Worm (Caenorhabditis elegans) whole organism, mixed stage, embryonic: ENCODE data around the gene F16F9.3.

ENCODE experiments used
- M03D4.4 ChIP-seq: sonication (generic microtip); optimal IDR thresholded peaks from 2 replicates; lab custom pipeline; 2017; ENCODE audit warnings: mild to moderate bottlenecking, missing genetic modification characterization, missing compliant biosample characterization
- blmp-1 ChIP-seq: fragments of 150-350 bp; optimal IDR thresholded peaks from 2 replicates; lab custom pipeline; 2014; ENCODE audit warnings: missing biosample characterization, missing genetic modification characterization
- ceh-39 ChIP-seq: fragments of 150-350 bp; optimal IDR thresholded peaks from 2 replicates; lab custom pipeline; 2014; ENCODE audit warnings: missing biosample characterization, missing genetic modification characterization
- ces-1 ChIP-seq: fragments of 150-350 bp; optimal IDR thresholded peaks from 2 replicates; lab custom pipeline; 2014; ENCODE audit warnings: missing biosample characterization, missing genetic modification reagents, missing genetic modification characterization
- cnd-1 ChIP-seq: fragments of 200-800 bp; sonication (Bioruptor generic); optimal IDR thresholded peaks from 2 replicates; lab custom pipeline; 2018; ENCODE audit warnings: mild to moderate bottlenecking, missing genetic modification characterization, missing compliant biosample characterization
- drap-1 ChIP-seq: fragments of 200-800 bp; sonication (Bioruptor generic); optimal IDR thresholded peaks from 3 replicates; lab custom pipeline; 2018; ENCODE audit warnings: mild to moderate bottlenecking, missing genetic modification characterization, missing compliant biosample characterization
- elt-1 ChIP-seq: sonication (generic microtip); optimal IDR thresholded peaks from 2 replicates; lab custom pipeline; 2017; ENCODE audit warnings: missing genetic modification characterization, mild to moderate bottlenecking, missing compliant biosample characterization, antibody characterized with exemption, moderate library complexity, borderline replicate concordance; ENCODE audit not compliant: insufficient read depth
- flh-1 ChIP-seq: fragments of 200-800 bp; sonication (Bioruptor generic); optimal IDR thresholded peaks from 2 replicates; lab custom pipeline; 2018; ENCODE audit warnings: mild to moderate bottlenecking, missing genetic modification characterization, moderate library complexity, missing compliant biosample characterization
- ham-2 ChIP-seq: fragments of 200-800 bp; sonication (Bioruptor generic); optimal IDR thresholded peaks from 2 replicates; lab custom pipeline; 2018; ENCODE audit warnings: mild to moderate bottlenecking, missing genetic modification characterization, missing compliant biosample characterization
- hlh-1 ChIP-seq: fragments of 150-350 bp; optimal IDR thresholded peaks from 2 replicates; lab custom pipeline; 2014; ENCODE audit warnings: missing biosample characterization, missing genetic modification reagents, missing genetic modification characterization
- lin-13 ChIP-seq: fragments of 150-350 bp; optimal IDR thresholded peaks from 2 replicates; lab custom pipeline; 2014; ENCODE audit warnings: missing biosample characterization, missing genetic modification characterization
- lin-32 ChIP-seq: fragments of 200-800 bp; sonication (Bioruptor generic); optimal IDR thresholded peaks from 2 replicates; lab custom pipeline; 2018; ENCODE audit warnings: mild to moderate bottlenecking, missing genetic modification characterization, missing compliant biosample characterization
- lsy-2 ChIP-seq: fragments of 150-350 bp; optimal IDR thresholded peaks from 2 replicates; lab custom pipeline; 2014; ENCODE audit warnings: missing biosample characterization, missing genetic modification characterization
- mab-5 ChIP-seq: fragments of 150-350 bp; optimal IDR thresholded peaks from 2 replicates; lab custom pipeline; 2014; ENCODE audit warnings: missing biosample characterization, missing genetic modification characterization
- mep-1 ChIP-seq: fragments of 150-350 bp; optimal IDR thresholded peaks from 2 replicates; lab custom pipeline; 2017; ENCODE audit warnings: missing biosample characterization, missing genetic modification reagents, missing genetic modification characterization, inconsistent platforms
- mls-2 ChIP-seq: sonication (generic microtip); optimal IDR thresholded peaks from 2 replicates; lab custom pipeline; 2016; ENCODE audit warnings: mild to moderate bottlenecking, missing genetic modification characterization, moderate library complexity, missing compliant biosample characterization
- nhr-12 ChIP-seq: fragments of 150-350 bp; optimal IDR thresholded peaks from 2 replicates; lab custom pipeline; 2014; ENCODE audit warnings: missing biosample characterization, missing genetic modification characterization
- nhr-2 ChIP-seq: fragments of 150-350 bp; optimal IDR thresholded peaks from 2 replicates; lab custom pipeline; 2014; ENCODE audit warnings: missing biosample characterization, missing genetic modification characterization
- nhr-237 ChIP-seq: fragments of 150-350 bp; optimal IDR thresholded peaks from 2 replicates; lab custom pipeline; 2014; ENCODE audit warnings: missing biosample characterization, missing genetic modification characterization
- nhr-28 ChIP-seq: fragments of 150-350 bp; optimal IDR thresholded peaks from 2 replicates; lab custom pipeline; 2014; ENCODE audit warnings: missing biosample characterization, missing genetic modification characterization
- nhr-76 ChIP-seq: sonication (generic microtip); optimal IDR thresholded peaks from 2 replicates; lab custom pipeline; 2017; ENCODE audit warnings: missing biosample characterization, missing genetic modification characterization
- pha-4 ChIP-seq: fragments of 150-350 bp; optimal IDR thresholded peaks from 2 replicates; lab custom pipeline; 2018; ENCODE audit warnings: missing biosample characterization, missing genetic modification reagents, missing genetic modification characterization
- sem-2 ChIP-seq: fragments of 200-800 bp; sonication (Bioruptor generic); optimal IDR thresholded peaks from 2 replicates; lab custom pipeline; 2018; ENCODE audit warnings: mild to moderate bottlenecking, missing genetic modification characterization, missing compliant biosample characterization
- snpc-4 ChIP-seq: fragments of 150-350 bp; optimal IDR thresholded peaks from 2 replicates; lab custom pipeline; 2014; ENCODE audit warnings: missing biosample characterization, missing genetic modification characterization
- sptf-1 ChIP-seq: sonication (generic microtip); optimal IDR thresholded peaks from 2 replicates; lab custom pipeline; 2017; ENCODE audit warnings: mild to moderate bottlenecking, missing genetic modification characterization, moderate library complexity, missing compliant biosample characterization
- tbx-8 ChIP-seq: fragments of 200-800 bp; sonication (Bioruptor generic); optimal IDR thresholded peaks from 2 replicates; lab custom pipeline; 2018; ENCODE audit warnings: mild to moderate bottlenecking, missing genetic modification characterization, moderate library complexity, missing compliant biosample characterization
- unc-39 ChIP-seq: fragments of 150-350 bp; optimal IDR thresholded peaks from 2 replicates; lab custom pipeline; 2014; ENCODE audit warnings: missing biosample characterization, missing genetic modification characterization
- unc-62 ChIP-seq: fragments of 150-350 bp; optimal IDR thresholded peaks from 2 replicates; lab custom pipeline; 2014; ENCODE audit warnings: missing biosample characterization, missing genetic modification reagents, missing genetic modification characterization
- zip-8 ChIP-seq: fragments of 150-350 bp; optimal IDR thresholded peaks from 2 replicates; lab custom pipeline; 2014; ENCODE audit warnings: missing biosample characterization, missing genetic modification characterization

The F16F9.3 gene

ce11 chrX:8429503-8429902, 27.9 kb upstream of the F16F9.3 start:
- TF ChIP-seq nhr-2 (tag; lab: Kevin White, UChicago) (no peak), drap-1 (no peak), unc-62 (GFP tag; lab: Kevin White, UChicago) (no peak), M03D4.4 (tag; lab: Kevin White, UChicago) (no peak), sptf-1 (tag; lab: Kevin White, UChicago) (no peak), mep-1 (tag; lab: Kevin White, UChicago) (no peak), lin-13 (tag; lab: Kevin White, UChicago) (no peak), lsy-2 (tag; lab: Kevin White, UChicago) (no peak), flh-1 (no peak), nhr-237 (no peak), tbx-8 (GFP tag; lab: Kevin White, UChicago) (no peak), snpc-4 (tag; lab: Kevin White, UChicago) (no peak), zip-8 (tag; lab: Kevin White, UChicago) (no peak), nhr-12 (no peak)

- TF ChIP-seq ceh-39 (tag; lab: Kevin White, UChicago) (no peak), ham-2 (GFP tag; lab: Kevin White, UChicago) (no peak), hlh-1 (tag; lab: Kevin White, UChicago) (no peak), sem-2 (GFP tag; lab: Kevin White, UChicago) (no peak), nhr-237 (no peak), nhr-28 (no peak), nhr-76 (tag; lab: Kevin White, UChicago) (no peak), unc-62 (GFP tag; lab: Kevin White, UChicago) (no peak), cnd-1 (no peak), mep-1 (tag; lab: Kevin White, UChicago) (no peak), snpc-4 (tag; lab: Kevin White, UChicago) (no peak), mls-2 (no peak), drap-1 (no peak), M03D4.4 (tag; lab: Kevin White, UChicago) (no peak), unc-39 (no peak), blmp-1 (tag; lab: Kevin White, UChicago) (no peak), mab-5 (no peak), lin-13 (tag; lab: Kevin White, UChicago) (no peak), lin-32 (no peak)
Measured at ce11 chrX:8432361-8432760, 25.1 kb upstream of the F16F9.3 start, which contains the start of gene kin-9. Gene kin-9 (plus strand): TSS chrX:8432661.

ce11 chrX:8438756-8439155, 18.7 kb upstream of the F16F9.3 start:
- TF ChIP-seq unc-39 (no peak), nhr-76 (tag; lab: Kevin White, UChicago) (no peak), nhr-12 (no peak), flh-1 (no peak), nhr-2 (tag; lab: Kevin White, UChicago) (no peak), snpc-4 (tag; lab: Kevin White, UChicago) (no peak), elt-1 (tag; lab: Kevin White, UChicago) (no peak)
- TF ChIP-seq, all 35 proteins: peak for 0

- TF ChIP-seq unc-62 (GFP tag; lab: Kevin White, UChicago) (peak; percentile 15), unc-39 (no peak)
Measured at ce11 chrX:8440001-8440735, 17.2 kb upstream of the F16F9.3 start.

ce11 chrX:8444922-8445321, 12.5 kb upstream of the F16F9.3 start:
- TF ChIP-seq mab-5 (no peak), ces-1 (GFP tag; lab: Kevin White, UChicago) (peak; percentile 94)

- no peak for TF ChIP-seq nhr-76 (tag; lab: Kevin White, UChicago)
- TF ChIP-seq unc-62 (GFP tag; lab: Kevin White, UChicago), result no peak
- no peak for TF ChIP-seq pha-4
- no peak for TF ChIP-seq nhr-237
- TF ChIP-seq ces-1 (GFP tag; lab: Kevin White, UChicago), result no peak
- TF ChIP-seq tbx-8 (GFP tag; lab: Kevin White, UChicago), result no peak
- TF ChIP-seq, all 35 proteins: peak for 0
Measured at ce11 chrX:8446108-8446507, 11.3 kb upstream of the F16F9.3 start, which contains the start of gene F16F9.1. Gene F16F9.1 (plus strand): TSS chrX:8446408.
